Worm (Caenorhabditis elegans) whole organism, L1 larva: ENCODE results near the gene clec-79.

Experiments used
- C16A3.4 ChIP-seq: fragments of 150-350 bp; optimal IDR thresholded peaks from 2 replicates; lab custom pipeline; 2014; ENCODE audit warnings: missing biosample characterization, missing genetic modification characterization
- F16B12.6 ChIP-seq: fragments of 150-350 bp; optimal IDR thresholded peaks from 2 replicates; lab custom pipeline; 2014; ENCODE audit warnings: missing biosample characterization, missing genetic modification characterization
- Y116A8C.19 ChIP-seq: sonication (generic microtip); optimal IDR thresholded peaks from 2 replicates; lab custom pipeline; 2016; ENCODE audit warnings: missing compliant biosample characterization, missing genetic modification characterization, borderline replicate concordance
- aly-2 ChIP-seq: fragments of 150-350 bp; optimal IDR thresholded peaks from 2 replicates; lab custom pipeline; 2014; ENCODE audit warnings: missing biosample characterization, missing genetic modification characterization
- ama-1 ChIP-seq: fragments of 150-350 bp; optimal IDR thresholded peaks from 2 replicates; lab custom pipeline; 2014
- blmp-1 ChIP-seq: fragments of 150-350 bp; optimal IDR thresholded peaks from 2 replicates; lab custom pipeline; 2014; ENCODE audit warnings: missing biosample characterization, missing genetic modification characterization
- ceh-8 ChIP-seq: fragments of 200-800 bp; sonication (Bioruptor generic); optimal IDR thresholded peaks from 2 replicates; lab custom pipeline; 2018; ENCODE audit warnings: mild to moderate bottlenecking, missing genetic modification characterization, moderate library complexity, missing compliant biosample characterization
- ceh-82 ChIP-seq, 3 experiments: fragments of 150-350 bp in 1 of 3; sonication (generic microtip) in 2 of 3; optimal IDR thresholded peaks; 2 replicates each; lab custom pipeline; 2014 to 2017; ENCODE audit warnings: missing biosample characterization in 3 of 3, missing genetic modification characterization in 3 of 3
- ceh-88 ChIP-seq: fragments of 200-800 bp; sonication (Bioruptor generic); IDR thresholded peaks from 2 replicates; pipeline ENCODE4 v1.3.6; 2022; ENCODE audit warnings: missing genetic modification characterization, missing compliant biosample characterization
- ceh-90 ChIP-seq: sonication (generic microtip); optimal IDR thresholded peaks from 2 replicates; lab custom pipeline; 2016; ENCODE audit warnings: missing genetic modification characterization, missing compliant biosample characterization
- dsc-1 ChIP-seq: sonication (generic microtip); optimal IDR thresholded peaks from 2 replicates; lab custom pipeline; 2016; ENCODE audit warnings: mild to moderate bottlenecking, missing genetic modification characterization, missing compliant biosample characterization
- efl-1 ChIP-seq, 4 experiments: fragments of 150-350 bp; optimal IDR thresholded peaks in 3 of 4; peaks in 1 of 4; 1 replicate in 1 of 4; 2 replicates in 3 of 4; lab custom pipeline; 2014; ENCODE audit warnings: missing biosample characterization in 2 of 4, missing genetic modification characterization in 2 of 4, missing genetic modification reagents in 2 of 4
- egl-13 ChIP-seq: sonication (generic microtip); optimal IDR thresholded peaks from 2 replicates; lab custom pipeline; 2016; ENCODE audit warnings: missing genotype, missing genetic modification reagents, missing genetic modification characterization, missing compliant biosample characterization
- egl-27 ChIP-seq, 2 experiments: fragments of 150-350 bp in 1 of 2; sonication (generic microtip); optimal IDR thresholded peaks; 3 replicates each; lab custom pipeline; 2017 to 2018; ENCODE audit warnings: missing biosample characterization in 2 of 2, missing genetic modification characterization in 2 of 2, missing genetic modification reagents in 2 of 2
- ets-5 ChIP-seq: fragments of 200-800 bp; sonication (Bioruptor generic); IDR thresholded peaks from 2 replicates; pipeline ENCODE4 v1.3.6; 2022; ENCODE audit warnings: missing genetic modification characterization, missing compliant biosample characterization
- fkh-10 ChIP-seq: sonication (generic microtip); optimal IDR thresholded peaks from 2 replicates; lab custom pipeline; 2017; ENCODE audit warnings: missing biosample characterization, missing genetic modification reagents, missing genetic modification characterization
- fkh-8 ChIP-seq: sonication (generic microtip); optimal IDR thresholded peaks from 2 replicates; lab custom pipeline; 2016; ENCODE audit warnings: mild to moderate bottlenecking, missing genetic modification characterization, missing compliant biosample characterization
- grh-1 ChIP-seq: fragments of 200-800 bp; sonication (Bioruptor generic); IDR thresholded peaks from 2 replicates; pipeline ENCODE4 v1.3.6; 2022; ENCODE audit warnings: missing genetic modification reagents, missing genetic modification characterization, missing compliant biosample characterization
- hlh-17 ChIP-seq: fragments of 200-800 bp; sonication (Bioruptor generic); optimal IDR thresholded peaks from 2 replicates; lab custom pipeline; 2018; ENCODE audit warnings: missing genetic modification characterization, mild to moderate bottlenecking, missing compliant biosample characterization, moderate library complexity, borderline replicate concordance
- irx-1 ChIP-seq: sonication (generic microtip); optimal IDR thresholded peaks from 2 replicates; lab custom pipeline; 2016; ENCODE audit warnings: missing genetic modification characterization, missing compliant biosample characterization
- isw-1 ChIP-seq: fragments of 200-800 bp; sonication (Bioruptor generic); IDR thresholded peaks from 2 replicates; pipeline ENCODE4 v1.3.6; 2022; ENCODE audit warnings: missing genetic modification characterization, missing compliant biosample characterization
- lin-13 ChIP-seq: fragments of 150-350 bp; optimal IDR thresholded peaks from 2 replicates; lab custom pipeline; 2014; ENCODE audit warnings: missing biosample characterization, missing genetic modification reagents, missing genetic modification characterization
- lin-14 ChIP-seq: fragments of 200-800 bp; sonication (Bioruptor generic); optimal IDR thresholded peaks from 2 replicates; lab custom pipeline; 2018; ENCODE audit warnings: mild to moderate bottlenecking, missing genetic modification characterization, moderate library complexity, missing compliant biosample characterization
- lin-35 ChIP-seq, 2 experiments: fragments of 150-350 bp; optimal IDR thresholded peaks; 2 replicates each; lab custom pipeline; 2014; ENCODE audit warnings: missing biosample characterization in 2 of 2, missing genetic modification characterization in 2 of 2, missing genetic modification reagents in 2 of 2
- lir-3 ChIP-seq: sonication (generic microtip); optimal IDR thresholded peaks from 2 replicates; lab custom pipeline; 2016; ENCODE audit warnings: mild to moderate bottlenecking, missing genetic modification characterization, moderate library complexity, missing compliant biosample characterization; ENCODE audit not compliant: poor library complexity
- lsy-2 ChIP-seq, 2 experiments: fragments of 150-350 bp; optimal IDR thresholded peaks; 2 replicates each; lab custom pipeline; 2014; ENCODE audit warnings: missing biosample characterization in 2 of 2, missing genetic modification characterization in 2 of 2
- mab-9 ChIP-seq: fragments of 200-800 bp; sonication (Bioruptor generic); IDR thresholded peaks from 2 replicates; pipeline ENCODE4 v1.3.6; 2022; ENCODE audit warnings: missing genetic modification reagents, missing genetic modification characterization, missing compliant biosample characterization
- mdl-1 ChIP-seq, 2 experiments: fragments of 150-350 bp; optimal IDR thresholded peaks; 2 replicates each; lab custom pipeline; 2014 to 2017; ENCODE audit warnings: missing biosample characterization in 2 of 2, missing genetic modification characterization in 2 of 2, inconsistent platforms in 1 of 2
- mep-1 ChIP-seq: fragments of 150-350 bp; optimal IDR thresholded peaks from 2 replicates; lab custom pipeline; 2014; ENCODE audit warnings: missing biosample characterization, missing genetic modification characterization
- nhr-12 ChIP-seq: sonication (generic microtip); optimal IDR thresholded peaks from 2 replicates; lab custom pipeline; 2017; ENCODE audit warnings: missing biosample characterization, missing genetic modification characterization
- nhr-19 ChIP-seq: fragments of 200-800 bp; sonication (Bioruptor generic); conservative IDR thresholded peaks from 2 replicates; pipeline ENCODE4 v1.3.6; 2022; ENCODE audit warnings: missing genetic modification characterization, missing compliant biosample characterization
- nhr-20 ChIP-seq: sonication (generic microtip); optimal IDR thresholded peaks from 2 replicates; lab custom pipeline; 2016; ENCODE audit warnings: mild to moderate bottlenecking, missing genetic modification characterization, missing compliant biosample characterization
- nhr-71 ChIP-seq: sonication (generic microtip); optimal IDR thresholded peaks from 2 replicates; lab custom pipeline; 2016; ENCODE audit warnings: mild to moderate bottlenecking, missing genetic modification characterization, moderate library complexity, missing compliant biosample characterization
- nhr-76 ChIP-seq: sonication (generic microtip); optimal IDR thresholded peaks from 2 replicates; lab custom pipeline; 2017; ENCODE audit warnings: missing biosample characterization, missing genetic modification characterization
- nhr-84 ChIP-seq: sonication (generic microtip); optimal IDR thresholded peaks from 2 replicates; lab custom pipeline; 2017; ENCODE audit warnings: missing biosample characterization, missing genetic modification characterization
- nhr-85 ChIP-seq: sonication (generic microtip); peaks from one replicate; lab custom pipeline; 2016; ENCODE audit warnings: missing genetic modification characterization, inconsistent platforms, missing compliant biosample characterization
- nhr-90 ChIP-seq: sonication (generic microtip); optimal IDR thresholded peaks from 2 replicates; lab custom pipeline; 2016; ENCODE audit warnings: mild to moderate bottlenecking, missing genetic modification characterization, missing compliant biosample characterization; ENCODE audit not compliant: poor library complexity
- pag-3 ChIP-seq: sonication (generic microtip); optimal IDR thresholded peaks from 2 replicates; lab custom pipeline; 2017; ENCODE audit warnings: missing genetic modification characterization, mild to moderate bottlenecking, missing compliant biosample characterization, antibody characterized with exemption, borderline replicate concordance; ENCODE audit not compliant: insufficient read depth
- pqm-1 ChIP-seq: sonication (generic microtip); optimal IDR thresholded peaks from 3 replicates; lab custom pipeline; 2017; ENCODE audit warnings: missing biosample characterization, missing genetic modification characterization
- rnt-1 ChIP-seq: sonication (generic microtip); optimal IDR thresholded peaks from 2 replicates; lab custom pipeline; 2016; ENCODE audit warnings: mild to moderate bottlenecking, missing genetic modification characterization, moderate library complexity, missing compliant biosample characterization
- skn-1 ChIP-seq: fragments of 150-350 bp; optimal IDR thresholded peaks from 2 replicates; lab custom pipeline; 2014; ENCODE audit warnings: missing biosample characterization, missing genetic modification characterization
- snpc-4 ChIP-seq: fragments of 150-350 bp; optimal IDR thresholded peaks from 2 replicates; lab custom pipeline; 2014; ENCODE audit warnings: missing biosample characterization, missing genetic modification characterization
- sptf-1 ChIP-seq: fragments of 150-350 bp; optimal IDR thresholded peaks from 2 replicates; lab custom pipeline; 2014; ENCODE audit warnings: missing biosample characterization, missing genetic modification characterization
- sup-37 ChIP-seq: fragments of 200-800 bp; sonication (Bioruptor generic); optimal IDR thresholded peaks from 2 replicates; lab custom pipeline; 2018; ENCODE audit warnings: mild to moderate bottlenecking, missing genetic modification characterization, missing compliant biosample characterization
- swsn-7 ChIP-seq: sonication (generic microtip); optimal IDR thresholded peaks from 2 replicates; lab custom pipeline; 2016; ENCODE audit warnings: missing genetic modification characterization, missing compliant biosample characterization
- unc-62 ChIP-seq: fragments of 150-350 bp; optimal IDR thresholded peaks from 2 replicates; lab custom pipeline; 2014; ENCODE audit warnings: missing biosample characterization, missing genetic modification reagents, missing genetic modification characterization
- unc-98 ChIP-seq: fragments of 200-800 bp; sonication (Bioruptor generic); IDR thresholded peaks from 2 replicates; pipeline ENCODE4 v1.3.6; 2022; ENCODE audit warnings: missing genetic modification characterization, missing compliant biosample characterization
- vab-15 ChIP-seq: sonication (generic microtip); optimal IDR thresholded peaks from 2 replicates; lab custom pipeline; 2017; ENCODE audit warnings: missing genotype, mild to moderate bottlenecking, missing genetic modification characterization, missing compliant biosample characterization
- zag-1 ChIP-seq: fragments of 150-350 bp; optimal IDR thresholded peaks from 2 replicates; lab custom pipeline; 2014; ENCODE audit warnings: missing biosample characterization, missing genetic modification characterization
- ztf-4 ChIP-seq: fragments of 150-350 bp; optimal IDR thresholded peaks from 2 replicates; lab custom pipeline; 2014; ENCODE audit warnings: missing biosample characterization, missing genetic modification characterization

The clec-79 gene

DNA sequence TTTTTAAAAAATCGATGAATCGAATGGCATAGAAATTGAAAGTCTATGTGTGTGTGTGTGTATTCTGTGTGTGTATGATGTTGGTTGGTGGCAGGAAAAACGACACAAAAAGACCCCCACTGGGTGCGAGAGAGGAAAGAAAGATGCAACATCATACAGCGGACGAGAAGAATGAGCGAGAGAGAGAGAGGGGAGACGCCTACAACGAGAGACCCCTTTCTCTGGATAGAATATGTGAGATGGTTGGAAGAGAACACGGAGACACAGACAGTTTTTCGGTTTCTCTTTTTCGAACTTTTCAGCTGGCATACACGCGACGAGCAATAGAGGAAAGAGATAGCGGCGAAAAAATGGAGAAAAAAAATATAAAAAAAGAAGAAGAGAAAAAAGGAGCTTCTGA, 46.7 kb downstream of the clec-79 start (continued):
- TF ChIP-seq skn-1 (tag; lab: Kevin White, UChicago) = peak; percentile 46
- no peak for TF ChIP-seq ztf-4 (tag; lab: Kevin White, UChicago)
- peak; percentile 51 for TF ChIP-seq nhr-19 (GFP tag; lab: Robert Waterston, UW)
- peak; percentile 36 for TF ChIP-seq ceh-8 (GFP tag; lab: Kevin White, UChicago)
- peak; percentile 95 for TF ChIP-seq blmp-1 (tag; lab: Kevin White, UChicago)
- TF ChIP-seq irx-1 (tag; lab: Kevin White, UChicago) = peak; percentile 63
- no peak for TF ChIP-seq lir-3
- peak; percentile 57 to 87 for TF ChIP-seq lsy-2 (tag; optimal IDR thresholded peaks at IDR 0.05; lab: Kevin White, UChicago)
- TF ChIP-seq nhr-71 = peak; percentile 83
- no peak for TF ChIP-seq nhr-12 (tag; lab: Kevin White, UChicago)
- peak; percentile 26 for TF ChIP-seq aly-2 (tag; lab: Kevin White, UChicago)
- TF ChIP-seq ceh-90 (tag; lab: Kevin White, UChicago) = no peak
- peak; percentile 32 for TF ChIP-seq zag-1 (tag; lab: Kevin White, UChicago)
- peak; percentile 63 to 71 for TF ChIP-seq efl-1 (optimal IDR thresholded peaks at IDR 0.05; lab: Kevin White, UChicago)
- TF ChIP-seq efl-1 (GFP tag; optimal IDR thresholded peaks at IDR 0.05 in 1 of 2; lab: Kevin White, UChicago) = peak; percentile 37 to 94
- no peak for TF ChIP-seq Y116A8C.19
- TF ChIP-seq snpc-4 (tag; lab: Kevin White, UChicago) = no peak
- peak in 1 of 2 experiments; percentile 67 for TF ChIP-seq egl-27 (tag; optimal IDR thresholded peaks at IDR 0.05; lab: Kevin White, UChicago)
- no peak for TF ChIP-seq nhr-76 (tag; lab: Kevin White, UChicago)
- peak; percentile 62 for TF ChIP-seq fkh-8 (tag; lab: Kevin White, UChicago)
- TF ChIP-seq grh-1 = no peak
- peak; percentile 31; the same call in 1 of the 2 replicates for TF ChIP-seq isw-1 (GFP tag; lab: Robert Waterston, UW)
- TF ChIP-seq hlh-17 (GFP tag; lab: Kevin White, UChicago) = no peak
- no peak for TF ChIP-seq unc-62 (GFP tag; lab: Kevin White, UChicago)
- TF ChIP-seq mep-1 (tag; lab: Kevin White, UChicago) = peak; percentile 79
- peak; percentile 60 for TF ChIP-seq nhr-20
- peak; percentile 96 for TF ChIP-seq lin-14 (GFP tag; lab: Kevin White, UChicago)
- TF ChIP-seq ceh-88 = no peak
- no peak for TF ChIP-seq mab-9 (GFP tag; lab: Robert Waterston, UW)
- peak; percentile 91 for TF ChIP-seq pag-3
- no peak for TF ChIP-seq unc-98 (GFP tag; lab: Robert Waterston, UW)
- peak; percentile 21 for TF ChIP-seq nhr-85 (tag; lab: Kevin White, UChicago)
- no peak for TF ChIP-seq ama-1 (lab: Kevin White, UChicago)
- peak; percentile 62 for TF ChIP-seq swsn-7 (tag; lab: Kevin White, UChicago)
- TF ChIP-seq mdl-1 (tag; optimal IDR thresholded peaks at IDR 0.05; lab: Kevin White, UChicago) = peak in 1 of 2 experiments; percentile 71
- no peak for TF ChIP-seq pqm-1
- peak; percentile 17 to 81 (median 53) for TF ChIP-seq ceh-82 (tag; optimal IDR thresholded peaks at IDR 0.05; lab: Kevin White, UChicago)
- TF ChIP-seq lin-13 = peak; percentile 51
- peak; percentile 76 for TF ChIP-seq dsc-1 (tag; lab: Kevin White, UChicago)
- peak; percentile 53 to 56 for TF ChIP-seq lin-35 (GFP tag; optimal IDR thresholded peaks at IDR 0.05; lab: Kevin White, UChicago)
- no peak for TF ChIP-seq F16B12.6 (tag; lab: Kevin White, UChicago)
- TF ChIP-seq nhr-90 (tag; lab: Kevin White, UChicago) = peak; percentile 3
- TF ChIP-seq fkh-10 (GFP tag; lab: Kevin White, UChicago) = peak; percentile 62
- no peak for TF ChIP-seq vab-15 (tag; lab: Kevin White, UChicago)
- TF ChIP-seq ets-5 (GFP tag; lab: Robert Waterston, UW) = no peak
- no peak for TF ChIP-seq nhr-84
- no peak for TF ChIP-seq sptf-1 (tag; lab: Kevin White, UChicago)
- TF ChIP-seq rnt-1 (tag; lab: Kevin White, UChicago) = peak; percentile 75
- peak; percentile 16 for TF ChIP-seq egl-13 (tag; lab: Kevin White, UChicago)
- no peak for TF ChIP-seq sup-37
- peak; percentile 62 for TF ChIP-seq C16A3.4 (tag; lab: Kevin White, UChicago)
- TF ChIP-seq, all 84 proteins: peak for 43
